Worm (Caenorhabditis elegans) whole organism, L1 larva: ENCODE results near the gene F53C11.5.

ENCODE experiments used
- C04F5.9 ChIP-seq: sonication (generic microtip); optimal IDR thresholded peaks from 2 replicates; lab custom pipeline; 2016; ENCODE audit warnings: missing genetic modification characterization, missing compliant biosample characterization
- F16B12.6 ChIP-seq: fragments of 150-350 bp; optimal IDR thresholded peaks from 2 replicates; lab custom pipeline; 2014; ENCODE audit warnings: missing biosample characterization, missing genetic modification characterization
- Y116A8C.19 ChIP-seq: sonication (generic microtip); optimal IDR thresholded peaks from 2 replicates; lab custom pipeline; 2016; ENCODE audit warnings: missing compliant biosample characterization, missing genetic modification characterization, borderline replicate concordance
- aha-1 ChIP-seq: fragments of 150-350 bp; optimal IDR thresholded peaks from 2 replicates; lab custom pipeline; 2014; ENCODE audit warnings: missing biosample characterization, missing genetic modification characterization
- blmp-1 ChIP-seq: fragments of 150-350 bp; optimal IDR thresholded peaks from 2 replicates; lab custom pipeline; 2014; ENCODE audit warnings: missing biosample characterization, missing genetic modification characterization
- ceh-63 ChIP-seq: fragments of 200-800 bp; sonication (Bioruptor generic); optimal IDR thresholded peaks from 2 replicates; lab custom pipeline; 2018; ENCODE audit warnings: mild to moderate bottlenecking, missing genetic modification characterization, missing compliant biosample characterization
- ceh-8 ChIP-seq: fragments of 200-800 bp; sonication (Bioruptor generic); optimal IDR thresholded peaks from 2 replicates; lab custom pipeline; 2018; ENCODE audit warnings: mild to moderate bottlenecking, missing genetic modification characterization, moderate library complexity, missing compliant biosample characterization
- ceh-90 ChIP-seq: sonication (generic microtip); optimal IDR thresholded peaks from 2 replicates; lab custom pipeline; 2016; ENCODE audit warnings: missing genetic modification characterization, missing compliant biosample characterization
- ces-1 ChIP-seq: fragments of 150-350 bp; optimal IDR thresholded peaks from 2 replicates; lab custom pipeline; 2014; ENCODE audit warnings: missing biosample characterization, missing genetic modification reagents, missing genetic modification characterization
- efl-1 ChIP-seq, 4 experiments: fragments of 150-350 bp; optimal IDR thresholded peaks in 3 of 4; peaks in 1 of 4; 1 replicate in 1 of 4; 2 replicates in 3 of 4; lab custom pipeline; 2014; ENCODE audit warnings: missing biosample characterization in 2 of 4, missing genetic modification characterization in 2 of 4, missing genetic modification reagents in 2 of 4
- egl-13 ChIP-seq: sonication (generic microtip); optimal IDR thresholded peaks from 2 replicates; lab custom pipeline; 2016; ENCODE audit warnings: missing genotype, missing genetic modification reagents, missing genetic modification characterization, missing compliant biosample characterization
- elt-2 ChIP-seq: sonication (generic microtip); optimal IDR thresholded peaks from 2 replicates; lab custom pipeline; 2016; ENCODE audit warnings: missing genetic modification characterization, mild to moderate bottlenecking, inconsistent platforms, missing compliant biosample characterization, missing genetic modification reagents
- elt-3 ChIP-seq, 6 experiments: fragments of 150-350 bp in 1 of 6; sonication (generic microtip); optimal IDR thresholded peaks; 2 replicates each; lab custom pipeline; 2017 to 2018; ENCODE audit warnings: missing biosample characterization in 6 of 6, missing genetic modification characterization in 6 of 6, inconsistent platforms in 1 of 6
- fkh-4 ChIP-seq: sonication (generic microtip); optimal IDR thresholded peaks from 2 replicates; lab custom pipeline; 2016; ENCODE audit warnings: missing compliant biosample characterization, missing genetic modification characterization, borderline replicate concordance
- fkh-8 ChIP-seq: sonication (generic microtip); optimal IDR thresholded peaks from 2 replicates; lab custom pipeline; 2016; ENCODE audit warnings: mild to moderate bottlenecking, missing genetic modification characterization, missing compliant biosample characterization
- isw-1 ChIP-seq: fragments of 200-800 bp; sonication (Bioruptor generic); IDR thresholded peaks from 2 replicates; pipeline ENCODE4 v1.3.6; 2022; ENCODE audit warnings: missing genetic modification characterization, missing compliant biosample characterization
- lin-13 ChIP-seq: fragments of 150-350 bp; optimal IDR thresholded peaks from 2 replicates; lab custom pipeline; 2014; ENCODE audit warnings: missing biosample characterization, missing genetic modification reagents, missing genetic modification characterization
- lin-14 ChIP-seq: fragments of 200-800 bp; sonication (Bioruptor generic); optimal IDR thresholded peaks from 2 replicates; lab custom pipeline; 2018; ENCODE audit warnings: mild to moderate bottlenecking, missing genetic modification characterization, moderate library complexity, missing compliant biosample characterization
- lin-15B ChIP-seq: fragments of 150-350 bp; sonication (generic microtip); optimal IDR thresholded peaks from 3 replicates; lab custom pipeline; 2014; ENCODE audit warnings: missing biosample characterization, missing genetic modification characterization
- lin-39 ChIP-seq: fragments of 150-350 bp; optimal IDR thresholded peaks from 2 replicates; lab custom pipeline; 2014; ENCODE audit warnings: missing biosample characterization, missing genetic modification reagents, missing genetic modification characterization
- lir-3 ChIP-seq: sonication (generic microtip); optimal IDR thresholded peaks from 2 replicates; lab custom pipeline; 2016; ENCODE audit warnings: mild to moderate bottlenecking, missing genetic modification characterization, moderate library complexity, missing compliant biosample characterization; ENCODE audit not compliant: poor library complexity
- mep-1 ChIP-seq: fragments of 150-350 bp; optimal IDR thresholded peaks from 2 replicates; lab custom pipeline; 2014; ENCODE audit warnings: missing biosample characterization, missing genetic modification characterization
- nhr-28 ChIP-seq: fragments of 150-350 bp; optimal IDR thresholded peaks from 2 replicates; lab custom pipeline; 2014; ENCODE audit warnings: missing biosample characterization, missing genetic modification characterization
- nhr-71 ChIP-seq: sonication (generic microtip); optimal IDR thresholded peaks from 2 replicates; lab custom pipeline; 2016; ENCODE audit warnings: mild to moderate bottlenecking, missing genetic modification characterization, moderate library complexity, missing compliant biosample characterization
- nhr-77 ChIP-seq: fragments of 150-350 bp; optimal IDR thresholded peaks from 2 replicates; lab custom pipeline; 2014; ENCODE audit warnings: missing biosample characterization, missing genetic modification characterization
- nhr-84 ChIP-seq: sonication (generic microtip); optimal IDR thresholded peaks from 2 replicates; lab custom pipeline; 2017; ENCODE audit warnings: missing biosample characterization, missing genetic modification characterization
- nhr-85 ChIP-seq: sonication (generic microtip); peaks from one replicate; lab custom pipeline; 2016; ENCODE audit warnings: missing genetic modification characterization, inconsistent platforms, missing compliant biosample characterization
- nhr-90 ChIP-seq: sonication (generic microtip); optimal IDR thresholded peaks from 2 replicates; lab custom pipeline; 2016; ENCODE audit warnings: mild to moderate bottlenecking, missing genetic modification characterization, missing compliant biosample characterization; ENCODE audit not compliant: poor library complexity
- pax-3 ChIP-seq: fragments of 200-800 bp; sonication (Bioruptor generic); optimal IDR thresholded peaks from 2 replicates; lab custom pipeline; 2018; ENCODE audit warnings: mild to moderate bottlenecking, missing genetic modification characterization, moderate library complexity, missing compliant biosample characterization
- skn-1 ChIP-seq: fragments of 150-350 bp; optimal IDR thresholded peaks from 2 replicates; lab custom pipeline; 2014; ENCODE audit warnings: missing biosample characterization, missing genetic modification characterization
- snu-23 ChIP-seq: sonication (generic microtip); optimal IDR thresholded peaks from 2 replicates; lab custom pipeline; 2016; ENCODE audit warnings: missing genetic modification characterization, missing compliant biosample characterization
- sptf-1 ChIP-seq: fragments of 150-350 bp; optimal IDR thresholded peaks from 2 replicates; lab custom pipeline; 2014; ENCODE audit warnings: missing biosample characterization, missing genetic modification characterization
- sup-37 ChIP-seq: fragments of 200-800 bp; sonication (Bioruptor generic); optimal IDR thresholded peaks from 2 replicates; lab custom pipeline; 2018; ENCODE audit warnings: mild to moderate bottlenecking, missing genetic modification characterization, missing compliant biosample characterization
- zag-1 ChIP-seq: fragments of 150-350 bp; optimal IDR thresholded peaks from 2 replicates; lab custom pipeline; 2014; ENCODE audit warnings: missing biosample characterization, missing genetic modification characterization

F53C11.5 gene

DNA sequence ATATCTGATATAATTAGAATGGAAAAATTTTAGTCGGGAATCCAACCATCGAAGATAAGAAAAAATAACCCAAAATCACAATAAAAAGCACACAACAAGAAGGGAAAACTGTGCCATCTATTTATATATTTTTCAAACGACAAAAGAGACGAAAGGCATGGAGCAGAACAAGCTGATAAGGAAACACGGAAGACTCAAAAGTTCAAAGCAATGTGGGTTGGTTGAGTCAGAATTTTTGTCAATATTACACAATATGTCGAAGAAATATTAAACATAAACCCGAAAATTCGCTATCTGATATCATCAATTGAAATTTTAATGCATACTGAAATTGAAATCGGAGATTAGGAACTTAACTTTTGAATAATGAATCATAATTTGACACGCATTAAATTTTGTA, 42.4 kb upstream of the F53C11.5 start, which contains the start of gene F35E12.9:
TSS of gene F35E12.9 (minus strand) at position 227 of the 400 bp plus-strand sequence.
- peak; percentile 78 for TF ChIP-seq elt-2 (tag; lab: Kevin White, UChicago)
- TF ChIP-seq sup-37, result no peak
- peak; percentile 55 for TF ChIP-seq pax-3 (tag; lab: Kevin White, UChicago)
- TF ChIP-seq fkh-4 (tag; lab: Kevin White, UChicago), result no peak
- TF ChIP-seq F16B12.6 (tag; lab: Kevin White, UChicago), result no peak
- TF ChIP-seq nhr-28, result no peak
- no peak for TF ChIP-seq isw-1
- no peak for TF ChIP-seq nhr-90 (tag; lab: Kevin White, UChicago)
- TF ChIP-seq, all 84 proteins: peak for 2

DNA sequence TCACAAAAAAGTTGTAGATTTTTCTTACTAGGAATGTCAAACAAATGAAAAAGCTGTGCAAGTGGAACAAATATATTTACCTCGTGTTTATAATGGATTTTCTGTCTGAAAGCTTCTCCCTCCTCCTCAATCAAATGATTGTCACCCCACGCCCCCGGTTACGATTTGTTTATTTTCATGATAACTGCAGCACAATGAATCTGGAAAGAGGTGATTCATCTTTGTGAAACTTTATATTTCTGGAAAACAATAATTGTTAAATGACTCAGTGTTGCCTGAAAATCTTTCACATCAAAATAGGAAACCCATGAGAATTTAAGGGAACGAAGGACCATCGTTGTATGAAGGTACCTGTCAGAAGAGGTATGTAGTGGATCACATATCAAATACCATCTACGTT, 38.7 kb upstream of the F53C11.5 start, which contains the start of gene F35E12.10:
TSS of gene F35E12.10 (minus strand) at position 101 of the 400 bp plus-strand sequence.
- TF ChIP-seq nhr-84 (tag; lab: Kevin White, UChicago), result no peak
- no peak for TF ChIP-seq zag-1
- TF ChIP-seq fkh-4 (tag; lab: Kevin White, UChicago), result no peak
- TF ChIP-seq Y116A8C.19 (tag; lab: Kevin White, UChicago), result no peak
- TF ChIP-seq, all 84 proteins: peak for 0

DNA sequence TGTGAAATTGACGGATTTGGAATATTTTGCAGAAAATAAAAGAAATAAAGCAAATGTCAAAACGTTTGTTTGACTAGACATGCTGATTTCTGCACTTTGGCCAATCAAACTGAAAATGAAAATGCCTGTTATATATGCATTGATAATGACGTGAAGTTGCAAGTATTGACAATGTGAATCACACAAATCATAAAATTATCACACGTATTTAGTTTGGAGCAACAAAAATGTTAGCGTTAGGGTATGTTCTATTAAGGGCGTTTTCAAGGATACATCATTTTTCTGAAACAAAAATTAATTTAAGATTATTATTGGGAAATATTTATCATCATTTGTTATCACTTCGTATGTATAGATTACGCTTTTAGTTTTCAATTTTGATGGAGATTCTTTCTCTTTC, 35.5 kb upstream of the F53C11.5 start, which contains the start of gene cld-9:
TSS of gene cld-9 (minus strand) at position 81 of the 400 bp plus-strand sequence.
- TF ChIP-seq elt-2 (tag; lab: Kevin White, UChicago) (peak; percentile 41), zag-1 (no peak)

DNA sequence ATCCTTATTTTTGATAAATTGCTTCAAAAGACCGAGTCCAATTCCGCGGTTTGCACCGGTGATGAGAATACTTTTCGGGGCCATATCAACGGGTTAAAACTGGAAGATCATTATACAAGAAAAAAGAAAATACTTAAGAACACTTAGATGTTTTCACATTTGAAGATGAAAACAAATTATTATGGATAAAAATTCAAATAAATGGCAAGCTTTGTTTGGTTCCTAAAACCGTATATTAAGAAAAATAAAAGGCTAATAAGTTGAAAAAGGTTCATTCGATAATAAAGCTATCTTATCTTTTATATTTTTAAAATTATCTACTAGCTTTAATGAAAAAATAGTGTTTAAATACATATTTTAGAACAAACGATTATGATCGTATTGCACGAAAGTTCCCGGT, 33.9 kb upstream of the F53C11.5 start, which contains the start of gene F20G2.1:
TSS of gene F20G2.1 (minus strand) at position 101 of the 400 bp plus-strand sequence.
- TF ChIP-seq nhr-77 (tag; lab: Kevin White, UChicago) (no peak), sptf-1 (tag; lab: Kevin White, UChicago) (no peak), lin-39 (tag; lab: Kevin White, UChicago) (no peak), aha-1 (no peak), fkh-8 (no peak), ceh-90 (no peak), lin-15B (tag; lab: Kevin White, UChicago) (no peak), ceh-63 (GFP tag; lab: Kevin White, UChicago) (no peak), ces-1 (GFP tag; lab: Kevin White, UChicago) (no peak), lin-13 (GFP tag; lab: Kevin White, UChicago) (no peak), ceh-8 (GFP tag; lab: Kevin White, UChicago) (no peak), elt-3 (tag; optimal IDR thresholded peaks at IDR 0.05; lab: Kevin White, UChicago) (no peak), egl-13 (tag; lab: Kevin White, UChicago) (no peak)

DNA sequence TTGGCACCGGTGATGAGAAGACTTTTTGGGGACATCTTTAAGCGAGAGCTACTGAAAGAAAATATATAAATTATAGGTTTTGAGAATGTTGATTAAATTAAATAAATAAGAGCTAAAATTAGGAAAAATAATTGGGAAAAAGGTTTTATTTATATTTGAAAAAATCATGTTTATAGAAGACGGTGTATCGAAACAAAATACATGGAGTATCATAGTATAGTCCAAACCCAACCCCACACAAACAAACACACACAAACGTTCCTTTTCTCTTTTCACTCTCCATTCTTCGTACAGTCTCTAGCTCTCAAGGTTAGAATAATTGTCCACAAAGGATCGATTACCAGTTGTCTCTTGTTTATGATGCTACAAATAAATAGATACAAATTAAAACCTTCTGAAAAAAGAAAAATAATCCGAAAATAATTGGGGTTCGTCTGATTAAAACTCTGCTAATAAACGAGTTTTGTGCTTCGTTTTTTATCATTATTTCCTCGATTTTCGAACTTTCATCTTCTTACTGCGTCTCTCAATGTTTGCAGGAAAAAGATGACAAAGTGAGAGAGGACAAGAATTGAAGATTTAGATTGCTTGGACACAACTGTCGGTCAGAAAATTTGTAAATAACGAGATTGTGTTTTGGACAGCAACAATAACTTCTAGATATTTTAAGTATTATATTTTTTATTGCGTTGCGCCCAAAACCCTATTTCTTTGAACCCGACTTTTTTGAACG, 30.8 kb upstream of the F53C11.5 start, which contains the start of gene F20G2.2:
TSS of gene F20G2.2 (minus strand) at position 51 of the 733 bp plus-strand sequence.
- peak; percentile 24 for TF ChIP-seq snu-23 (GFP tag; lab: Kevin White, UChicago)
- TF ChIP-seq lin-14 (GFP tag; lab: Kevin White, UChicago), result peak; percentile 72
- no peak for TF ChIP-seq C04F5.9
- TF ChIP-seq efl-1 (optimal IDR thresholded peaks at IDR 0.05; lab: Kevin White, UChicago), result no peak
- TF ChIP-seq efl-1 (GFP tag; optimal IDR thresholded peaks at IDR 0.05 in 1 of 2; lab: Kevin White, UChicago), result peak in 1 of 2 experiments; percentile 11
- TF ChIP-seq nhr-85 (tag; lab: Kevin White, UChicago), result peak; percentile 13
- peak; percentile 56 for TF ChIP-seq skn-1 (tag; lab: Kevin White, UChicago)
- TF ChIP-seq lir-3, result no peak
- peak; percentile 44 for TF ChIP-seq nhr-71
- peak; percentile 38 for TF ChIP-seq mep-1 (tag; lab: Kevin White, UChicago)
- TF ChIP-seq blmp-1 (tag; lab: Kevin White, UChicago), result peak; percentile 23
